Fruit fly (Drosophila melanogaster) ovary, adult (tissue): ENCODE measurements around the gene CG14459.

ENCODE experiments used
- CG17801 ChIP-seq: fragments of 200-800 bp; optimal IDR thresholded peaks from 2 replicates; lab custom pipeline; 2019; ENCODE audit warnings: missing biosample characterization, mild to moderate bottlenecking, missing genetic modification characterization, moderate library complexity; ENCODE audit not compliant: partially characterized antibody

The CG14459 gene

DNA sequence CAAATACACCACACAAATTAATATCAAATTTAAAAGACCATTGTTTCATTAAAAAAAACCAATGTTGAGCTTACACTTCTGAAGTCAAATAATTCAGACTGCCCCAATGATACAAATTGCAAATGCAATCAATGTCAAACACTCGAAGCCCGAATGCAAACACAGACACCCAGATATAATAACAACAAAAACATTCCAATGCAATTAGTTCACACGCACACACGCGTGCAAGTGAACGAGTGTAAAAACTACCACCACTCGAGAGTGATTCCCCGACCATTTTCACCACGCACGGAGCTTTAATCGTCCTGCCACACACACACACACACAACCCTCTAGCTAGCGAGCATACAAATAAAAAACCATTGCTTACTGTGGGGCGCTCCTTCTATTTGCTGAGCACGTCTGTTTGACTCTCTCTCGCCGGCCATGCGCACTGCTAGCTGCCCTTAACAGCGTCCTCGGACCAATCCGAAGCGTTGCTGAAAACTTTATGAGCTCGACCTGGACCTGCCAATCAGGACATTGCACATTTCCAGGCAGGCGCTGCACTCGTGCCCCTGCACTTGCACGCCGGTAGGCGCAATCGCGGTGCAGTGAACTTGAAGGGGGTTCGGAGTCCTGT is 4.7 kb upstream of the CG14459 start:
- TF ChIP-seq CG17801, result no peak

DNA sequence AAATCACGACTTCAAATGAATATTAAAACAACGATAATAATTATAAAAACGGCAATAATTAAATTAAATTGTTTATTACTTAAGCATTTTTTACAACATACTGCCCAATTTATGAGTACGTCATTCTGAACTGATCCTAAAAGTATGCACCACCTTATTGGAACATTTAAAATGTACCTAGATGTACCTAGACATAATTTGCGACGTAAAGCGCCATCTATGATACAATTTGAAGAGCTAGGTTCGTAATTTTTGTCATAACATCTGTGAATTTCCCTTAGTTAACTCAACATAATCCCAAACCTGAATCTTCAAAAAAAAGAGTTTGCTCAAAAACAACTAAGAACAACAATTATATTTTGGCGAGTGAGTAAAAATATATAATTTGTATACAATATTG is 3.6 kb downstream of the CG14459 start:
- no peak for TF ChIP-seq CG17801

dm6 chr3L:22616784-22617183 is 20.9 kb downstream of the CG14459 start:
- no peak for TF ChIP-seq CG17801

- no peak for TF ChIP-seq CG17801
Measured at dm6 chr3L:22607076-22607475, 30.6 kb downstream of the CG14459 start.

dm6 chr3L:22605637-22606419 is 31.9 kb downstream of the CG14459 start, which contains the start of gene ND-B14.5AL:
ND-B14.5AL (plus strand) TSS chr3L:22606369.
- no peak for TF ChIP-seq CG17801

- no peak for TF ChIP-seq CG17801
Measured at dm6 chr3L:22589135-22589534, 48.6 kb downstream of the CG14459 start.

dm6 chr3L:22587890-22588645 is 49.6 kb downstream of the CG14459 start:
- no peak for TF ChIP-seq CG17801

DNA sequence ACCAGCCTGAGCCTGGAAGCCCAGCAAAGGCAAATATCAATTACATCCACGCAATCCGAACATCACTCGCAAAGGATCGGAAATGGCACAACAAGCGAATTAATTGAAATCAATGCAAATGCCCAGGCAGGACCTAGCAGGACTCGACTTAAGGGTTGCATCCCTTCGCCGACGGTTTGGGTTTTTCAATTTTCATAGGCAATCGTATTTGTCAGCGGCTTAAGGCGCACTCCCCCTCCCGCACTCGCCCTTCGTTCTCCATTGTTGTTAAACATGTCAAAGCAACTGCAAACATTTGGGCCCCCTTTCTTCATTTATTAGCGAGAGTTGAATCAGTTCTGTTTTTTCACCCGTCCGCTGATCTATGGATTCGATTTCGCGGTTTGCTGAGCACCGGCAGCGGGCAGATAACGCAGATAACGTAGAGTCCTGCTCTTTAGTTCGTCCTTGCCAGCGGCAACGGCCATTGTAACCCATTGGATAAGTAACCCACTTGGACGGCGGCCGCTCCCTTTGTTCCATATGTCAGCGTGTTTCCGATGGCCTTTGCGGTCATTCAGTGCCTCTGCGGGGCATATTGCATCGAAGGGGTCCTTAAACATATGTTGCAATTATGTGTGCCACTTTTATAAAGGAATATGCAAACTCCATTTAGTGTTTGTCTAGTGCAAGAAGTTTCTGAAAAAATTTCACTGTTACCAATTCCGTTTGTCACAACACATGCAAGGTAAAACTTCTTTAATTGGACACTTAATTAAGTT is 51.1 kb downstream of the CG14459 start:
- TF ChIP-seq CG17801, result no peak

- TF ChIP-seq CG17801, result no peak
Measured at dm6 chr3L:22572272-22572671, 65.4 kb downstream of the CG14459 start.

DNA sequence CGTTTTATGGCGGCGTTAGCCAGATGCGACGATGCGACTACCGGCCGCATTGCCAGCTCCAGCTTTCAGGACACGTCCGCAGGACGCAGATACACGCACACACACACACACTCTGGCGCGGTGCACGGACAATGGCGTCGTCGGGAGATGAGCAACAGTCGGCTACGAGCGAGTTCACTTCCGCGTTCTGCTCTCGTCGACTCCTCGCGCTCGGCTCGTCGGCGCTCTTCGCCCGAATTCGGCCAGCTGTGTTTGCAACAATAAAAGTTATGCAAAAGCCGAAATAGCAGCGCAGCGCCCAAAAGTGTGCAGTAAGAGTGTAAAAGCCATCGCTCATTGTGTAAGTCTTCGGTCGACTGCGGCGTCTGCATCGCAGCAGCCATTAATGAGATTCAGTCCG is 66.0 kb downstream of the CG14459 start:
- no peak for TF ChIP-seq CG17801

- no peak for TF ChIP-seq CG17801
Measured at dm6 chr3L:22549926-22550325, 87.8 kb downstream of the CG14459 start, which contains the start of gene Trxr2. Trxr2 (plus strand) TSS chr3L:22550226.

DNA sequence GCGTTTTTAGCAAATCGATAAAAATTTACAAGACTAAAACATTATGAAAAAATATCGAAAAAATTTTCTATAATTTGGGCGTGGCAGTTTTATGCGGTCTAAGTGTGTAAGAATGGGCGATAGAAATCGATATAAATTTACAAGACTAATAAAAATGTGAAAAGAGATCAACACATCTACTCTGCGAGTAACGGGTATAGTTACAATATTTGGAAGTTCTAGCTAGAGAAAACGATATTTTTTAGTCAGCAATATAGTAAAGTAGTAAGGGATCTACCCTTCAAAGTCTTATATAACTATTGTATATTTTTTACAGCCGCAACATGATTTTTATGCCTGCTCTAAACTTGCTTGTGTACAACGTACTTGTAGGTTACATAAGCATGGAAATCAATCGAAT is 89.6 kb downstream of the CG14459 start, which contains the start of gene CG11404:
TSS of gene CG11404 (plus strand) at position 301 of the 400 bp plus-strand sequence.
- TF ChIP-seq CG17801, result no peak
